Worm (Caenorhabditis elegans) whole organism, young adult: ENCODE results near the gene mtx-2.

Source experiments
- B0035.1 ChIP-seq: sonication (generic microtip); optimal IDR thresholded peaks from 2 replicates; lab custom pipeline; 2016; ENCODE audit warnings: missing genetic modification characterization, mild to moderate bottlenecking, missing compliant biosample characterization, missing genotype, missing genetic modification reagents
- B0261.1 ChIP-seq: sonication (generic microtip); optimal IDR thresholded peaks from 2 replicates; lab custom pipeline; 2016; ENCODE audit warnings: mild to moderate bottlenecking, missing genetic modification characterization, moderate library complexity, missing compliant biosample characterization
- B0336.3 ChIP-seq: fragments of 200-800 bp; sonication (Bioruptor generic); IDR thresholded peaks from 2 replicates; pipeline ENCODE4 v1.3.6; 2022; ENCODE audit warnings: missing genetic modification characterization, missing compliant biosample characterization
- C17E4.6 ChIP-seq: fragments of 200-800 bp; sonication (Bioruptor generic); IDR thresholded peaks from 2 replicates; pipeline ENCODE4 v1.3.6; 2022; ENCODE audit warnings: missing genetic modification reagents, missing genetic modification characterization, missing compliant biosample characterization
- F10E7.11 ChIP-seq: sonication (generic microtip); optimal IDR thresholded peaks from 2 replicates; lab custom pipeline; 2017; ENCODE audit warnings: mild to moderate bottlenecking, missing genetic modification characterization, moderate library complexity, missing compliant biosample characterization
- F22D6.2 ChIP-seq: sonication (generic microtip); optimal IDR thresholded peaks from 2 replicates; lab custom pipeline; 2016; ENCODE audit warnings: mild to moderate bottlenecking, missing genetic modification characterization, missing compliant biosample characterization
- F23B12.7 ChIP-seq: sonication (generic microtip); optimal IDR thresholded peaks from 2 replicates; lab custom pipeline; 2017; ENCODE audit warnings: missing genetic modification characterization, mild to moderate bottlenecking, missing compliant biosample characterization, antibody characterized with exemption, moderate library complexity; ENCODE audit not compliant: insufficient read depth
- F37B4.10 ChIP-seq: fragments of 200-800 bp; sonication (Bioruptor generic); IDR thresholded peaks from 2 replicates; pipeline ENCODE4 v1.3.6; 2022; ENCODE audit warnings: missing genetic modification characterization, missing compliant biosample characterization
- F52B5.7 ChIP-seq: sonication (generic microtip); optimal IDR thresholded peaks from 2 replicates; lab custom pipeline; 2016; ENCODE audit warnings: mild to moderate bottlenecking, missing genetic modification characterization, missing compliant biosample characterization
- F57C9.4 ChIP-seq: sonication (generic microtip); optimal IDR thresholded peaks from 2 replicates; lab custom pipeline; 2017; ENCODE audit warnings: mild to moderate bottlenecking, missing genetic modification characterization, missing compliant biosample characterization
- T26A5.8 ChIP-seq: sonication (generic microtip); optimal IDR thresholded peaks from 2 replicates; lab custom pipeline; 2016; ENCODE audit warnings: missing genetic modification characterization, missing compliant biosample characterization
- Y56A3A.18 ChIP-seq: fragments of 200-800 bp; sonication (Bioruptor generic); IDR thresholded peaks from 2 replicates; pipeline ENCODE4 v1.3.6; 2022; ENCODE audit warnings: missing genetic modification reagents, missing genetic modification characterization, missing compliant biosample characterization
- Y79H2A.3 ChIP-seq: fragments of 200-800 bp; sonication (Bioruptor generic); conservative IDR thresholded peaks from 2 replicates; pipeline ENCODE4 v1.3.6; 2022; ENCODE audit warnings: missing genetic modification reagents, missing genetic modification characterization, missing compliant biosample characterization
- Y95B8A.8 ChIP-seq: fragments of 200-800 bp; sonication (Bioruptor generic); IDR thresholded peaks from 2 replicates; pipeline ENCODE4 v1.3.6; 2022; ENCODE audit warnings: missing genetic modification reagents, missing genetic modification characterization, missing compliant biosample characterization
- akir-1 ChIP-seq: fragments of 200-800 bp; sonication (Bioruptor generic); optimal IDR thresholded peaks from 2 replicates; lab custom pipeline; 2018; ENCODE audit warnings: mild to moderate bottlenecking, missing genetic modification characterization, moderate library complexity, missing compliant biosample characterization
- attf-5 ChIP-seq: fragments of 200-800 bp; sonication (Bioruptor generic); optimal IDR thresholded peaks from 2 replicates; lab custom pipeline; 2018; ENCODE audit warnings: mild to moderate bottlenecking, missing genetic modification characterization, missing compliant biosample characterization
- attf-6 ChIP-seq: fragments of 200-800 bp; sonication (Bioruptor generic); IDR thresholded peaks from 2 replicates; pipeline ENCODE4 v1.3.6; 2022; ENCODE audit warnings: missing genetic modification reagents, missing genetic modification characterization, missing compliant biosample characterization
- cebp-2 ChIP-seq: fragments of 200-800 bp; sonication (Bioruptor generic); IDR thresholded peaks from 2 replicates; pipeline ENCODE4 v1.3.6; 2022; ENCODE audit warnings: missing genetic modification characterization, missing compliant biosample characterization
- ceh-100 ChIP-seq: fragments of 200-800 bp; sonication (Bioruptor generic); IDR thresholded peaks from 2 replicates; pipeline ENCODE4 v1.3.6; 2022; ENCODE audit warnings: missing genetic modification reagents, missing genetic modification characterization, missing compliant biosample characterization
- ceh-79 ChIP-seq: sonication (generic microtip); optimal IDR thresholded peaks from 2 replicates; lab custom pipeline; 2017; ENCODE audit warnings: mild to moderate bottlenecking, missing genetic modification characterization, missing compliant biosample characterization
- chd-7 ChIP-seq: sonication (generic microtip); optimal IDR thresholded peaks from 2 replicates; lab custom pipeline; 2016; ENCODE audit warnings: mild to moderate bottlenecking, missing genetic modification characterization, moderate library complexity, missing compliant biosample characterization
- die-1 ChIP-seq: sonication (generic microtip); optimal IDR thresholded peaks from 2 replicates; lab custom pipeline; 2016; ENCODE audit warnings: missing genotype, mild to moderate bottlenecking, missing genetic modification characterization, missing compliant biosample characterization
- dox-1 ChIP-seq: fragments of 200-800 bp; sonication (Bioruptor generic); IDR thresholded peaks from 2 replicates; pipeline ENCODE4 v1.3.6; 2022; ENCODE audit warnings: missing genetic modification reagents, missing genetic modification characterization, missing compliant biosample characterization
- dpl-1 ChIP-seq: fragments of 150-350 bp; optimal IDR thresholded peaks from 2 replicates; lab custom pipeline; 2014; ENCODE audit warnings: missing biosample characterization, missing genetic modification reagents, missing genetic modification characterization
- efl-1 ChIP-seq: fragments of 150-350 bp; optimal IDR thresholded peaks from 2 replicates; lab custom pipeline; 2014; ENCODE audit warnings: missing biosample characterization, missing genetic modification reagents, missing genetic modification characterization
- egl-44 ChIP-seq: fragments of 200-800 bp; sonication (Bioruptor generic); IDR thresholded peaks from 2 replicates; pipeline ENCODE4 v1.3.6; 2022; ENCODE audit warnings: missing genetic modification reagents, missing genetic modification characterization, missing compliant biosample characterization
- ekl-4 ChIP-seq: fragments of 200-800 bp; sonication (Bioruptor generic); IDR thresholded peaks from 2 replicates; pipeline ENCODE4 v1.3.6; 2022; ENCODE audit warnings: missing genetic modification reagents, missing genetic modification characterization, missing compliant biosample characterization
- ets-4 ChIP-seq: fragments of 200-800 bp; sonication (Bioruptor generic); optimal IDR thresholded peaks from 2 replicates; lab custom pipeline; 2018; ENCODE audit warnings: mild to moderate bottlenecking, missing genetic modification characterization, missing compliant biosample characterization
- him-1 ChIP-seq: sonication (generic microtip); optimal IDR thresholded peaks from 2 replicates; lab custom pipeline; 2016; ENCODE audit warnings: missing genotype, missing genetic modification reagents, missing genetic modification characterization, missing compliant biosample characterization
- hmg-1.2 ChIP-seq: fragments of 200-800 bp; sonication (Bioruptor generic); IDR thresholded peaks from 2 replicates; pipeline ENCODE4 v1.3.6; 2022; ENCODE audit warnings: missing genetic modification reagents, missing genetic modification characterization, missing compliant biosample characterization
- let-607 ChIP-seq, 2 experiments: fragments of 200-800 bp in 1 of 2; sonication (Bioruptor generic) in 1 of 2; sonication (generic microtip) in 1 of 2; optimal IDR thresholded peaks; 2 replicates each; lab custom pipeline; 2016 to 2018; ENCODE audit warnings: mild to moderate bottlenecking in 2 of 2, missing compliant biosample characterization in 2 of 2, missing genetic modification characterization in 2 of 2, moderate library complexity in 2 of 2, missing genotype in 1 of 2
- lsl-1 ChIP-seq: fragments of 200-800 bp; sonication (Bioruptor generic); optimal IDR thresholded peaks from 2 replicates; lab custom pipeline; 2018; ENCODE audit warnings: mild to moderate bottlenecking, missing genetic modification characterization, moderate library complexity, missing compliant biosample characterization
- madf-6 ChIP-seq: fragments of 200-800 bp; sonication (Bioruptor generic); IDR thresholded peaks from 2 replicates; pipeline ENCODE4 v1.3.6; 2022; ENCODE audit warnings: missing genetic modification reagents, missing genetic modification characterization, missing compliant biosample characterization
- madf-8 ChIP-seq: fragments of 200-800 bp; sonication (Bioruptor generic); conservative IDR thresholded peaks from 2 replicates; pipeline ENCODE4 v1.3.6; 2022; ENCODE audit warnings: missing genetic modification reagents, missing genetic modification characterization, missing compliant biosample characterization
- mes-4 ChIP-seq: sonication (generic microtip); optimal IDR thresholded peaks from 2 replicates; lab custom pipeline; 2016; ENCODE audit warnings: missing genotype, missing genetic modification characterization, missing compliant biosample characterization
- nfya-2 ChIP-seq: fragments of 200-800 bp; sonication (Bioruptor generic); IDR thresholded peaks from 2 replicates; pipeline ENCODE4 v1.3.6; 2022; ENCODE audit warnings: missing genetic modification reagents, missing genetic modification characterization, missing compliant biosample characterization
- nhr-80 ChIP-seq: sonication (generic microtip); optimal IDR thresholded peaks from 2 replicates; lab custom pipeline; 2016; ENCODE audit warnings: missing genetic modification characterization, missing compliant biosample characterization
- pbrm-1 ChIP-seq: fragments of 200-800 bp; sonication (Bioruptor generic); IDR thresholded peaks from 2 replicates; pipeline ENCODE4 v1.3.6; 2022; ENCODE audit warnings: missing genetic modification reagents, missing genetic modification characterization, missing compliant biosample characterization
- pha-4 ChIP-seq: fragments of 150-350 bp; sonication (generic microtip); optimal IDR thresholded peaks from 2 replicates; lab custom pipeline; 2014; ENCODE audit warnings: missing biosample characterization, missing genetic modification reagents, missing genetic modification characterization
- rec-8 ChIP-seq, 2 experiments: sonication (generic microtip); optimal IDR thresholded peaks; 2 replicates each; lab custom pipeline; 2016; ENCODE audit warnings: mild to moderate bottlenecking in 2 of 2, missing genetic modification characterization in 2 of 2, missing genetic modification reagents in 2 of 2, missing genotype in 2 of 2, missing biosample characterization in 1 of 2, missing compliant biosample characterization in 1 of 2, moderate library complexity in 1 of 2
- repo-1 ChIP-seq: sonication (generic microtip); optimal IDR thresholded peaks from 2 replicates; lab custom pipeline; 2017; ENCODE audit warnings: mild to moderate bottlenecking, missing genetic modification characterization, missing compliant biosample characterization
- sdz-38 ChIP-seq: sonication (generic microtip); optimal IDR thresholded peaks from 2 replicates; lab custom pipeline; 2016; ENCODE audit warnings: missing genotype, missing genetic modification characterization, missing compliant biosample characterization
- snpc-1.3 ChIP-seq: sonication (generic microtip); optimal IDR thresholded peaks from 2 replicates; lab custom pipeline; 2017; ENCODE audit warnings: missing genetic modification characterization, mild to moderate bottlenecking, missing compliant biosample characterization, antibody characterized with exemption, moderate library complexity, missing genotype, missing genetic modification reagents; ENCODE audit not compliant: insufficient read depth
- snpc-3.4 ChIP-seq: sonication (generic microtip); optimal IDR thresholded peaks from 2 replicates; lab custom pipeline; 2017; ENCODE audit warnings: missing genetic modification characterization, mild to moderate bottlenecking, missing compliant biosample characterization, antibody characterized with exemption, moderate library complexity, missing genotype, missing genetic modification reagents
- snpc-4 ChIP-seq, 5 experiments: fragments of 150-350 bp in 1 of 5; sonication (generic microtip) in 4 of 5; optimal IDR thresholded peaks; 2 replicates each; lab custom pipeline; 2014 to 2018; ENCODE audit warnings: missing genetic modification characterization in 5 of 5, missing biosample characterization in 3 of 5, antibody characterized with exemption in 2 of 5, mild to moderate bottlenecking in 2 of 5, missing compliant biosample characterization in 2 of 5, missing genotype in 2 of 5, moderate library complexity in 2 of 5, missing genetic modification reagents in 1 of 5
- sptf-2 ChIP-seq: fragments of 200-800 bp; sonication (Bioruptor generic); optimal IDR thresholded peaks from 2 replicates; lab custom pipeline; 2018; ENCODE audit warnings: mild to moderate bottlenecking, missing genetic modification characterization, missing compliant biosample characterization
- tlf-1 ChIP-seq: fragments of 200-800 bp; sonication (Bioruptor generic); optimal IDR thresholded peaks from 2 replicates; lab custom pipeline; 2018; ENCODE audit warnings: mild to moderate bottlenecking, missing genetic modification characterization, missing compliant biosample characterization
- ztf-22 ChIP-seq: fragments of 200-800 bp; sonication (Bioruptor generic); optimal IDR thresholded peaks from 2 replicates; lab custom pipeline; 2018; ENCODE audit warnings: mild to moderate bottlenecking, missing genetic modification characterization, moderate library complexity, missing compliant biosample characterization

The mtx-2 gene

DNA sequence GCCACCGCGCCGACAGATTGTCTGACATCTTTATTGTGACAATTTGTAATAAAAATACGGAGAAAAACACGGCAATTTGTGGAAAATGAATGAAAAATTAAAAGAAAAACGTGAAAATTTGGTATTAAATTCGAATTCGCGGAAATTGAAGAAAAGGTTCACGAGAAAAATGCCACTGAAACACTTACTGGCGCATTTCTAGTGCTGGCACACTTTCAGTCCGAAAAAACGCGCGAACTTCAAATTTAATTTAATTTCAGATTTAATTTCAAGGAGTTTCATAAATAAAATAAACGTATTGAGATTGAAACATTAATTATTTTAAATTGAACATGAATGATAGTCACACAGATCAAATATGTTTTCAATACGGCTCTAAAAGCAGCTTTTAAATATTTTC is 31.9 kb upstream of the mtx-2 start, which contains the start of gene cyk-7 (continued):
- TF ChIP-seq ceh-79 (tag; lab: Kevin White, UChicago) (no peak), F10E7.11 (tag; lab: Kevin White, UChicago) (no peak), tlf-1 (GFP tag; lab: Kevin White, UChicago) (peak; percentile 26), F52B5.7 (tag; lab: Kevin White, UChicago) (no peak), F57C9.4 (tag; lab: Kevin White, UChicago) (no peak), pha-4 (tag; lab: Kevin White, UChicago) (no peak), egl-44 (no peak), hmg-1.2 (GFP tag; lab: Robert Waterston, UW) (no peak), efl-1 (GFP tag; lab: Kevin White, UChicago) (peak; percentile 77), chd-7 (tag; lab: Kevin White, UChicago) (no peak), akir-1 (GFP tag; lab: Kevin White, UChicago) (no peak), let-607 (tag; optimal IDR thresholded peaks at IDR 0.05; lab: Kevin White, UChicago) (no peak), madf-8 (GFP tag; lab: Robert Waterston, UW) (peak; percentile 56), nhr-80 (tag; lab: Kevin White, UChicago) (no peak), F37B4.10 (GFP tag; lab: Robert Waterston, UW) (no peak), pbrm-1 (GFP tag; lab: Robert Waterston, UW) (peak; percentile 25; the same call in 1 of the 2 replicates), nfya-2 (GFP tag; lab: Robert Waterston, UW) (no peak), mes-4 (tag; lab: Kevin White, UChicago) (no peak), rec-8 (tag; optimal IDR thresholded peaks at IDR 0.05; lab: Kevin White, UChicago) (no peak), repo-1 (tag; lab: Kevin White, UChicago) (no peak), Y95B8A.8 (GFP tag; lab: Robert Waterston, UW) (no peak), ceh-100 (GFP tag; lab: Robert Waterston, UW) (0 out of 2 replicates have a peak, but pooled peaks have one; percentile 13), B0336.3 (GFP tag; lab: Robert Waterston, UW) (no peak), dpl-1 (peak; percentile 77), snpc-3.4 (tag; lab: Kevin White, UChicago) (peak; percentile 55), him-1 (tag; lab: Kevin White, UChicago) (peak; percentile 64), Y56A3A.18 (no peak), F22D6.2 (tag; lab: Kevin White, UChicago) (no peak), snpc-4 (GFP tag; optimal IDR thresholded peaks at IDR 0.05; lab: Kevin White, UChicago) (no peak), snpc-4 (tag; optimal IDR thresholded peaks at IDR 0.05; lab: Kevin White, UChicago) (peak in 1 of 4 experiments; percentile 28), attf-5 (no peak), B0261.1 (no peak), ekl-4 (GFP tag; lab: Robert Waterston, UW) (no peak), die-1 (tag; lab: Kevin White, UChicago) (no peak), B0035.1 (tag; lab: Kevin White, UChicago) (no peak), madf-6 (GFP tag; lab: Robert Waterston, UW) (no peak; the same call in none of the 2 replicates), lsl-1 (GFP tag; lab: Kevin White, UChicago) (peak; percentile 74), Y79H2A.3 (no peak), T26A5.8 (tag; lab: Kevin White, UChicago) (no peak), sdz-38 (no peak), F23B12.7 (tag; lab: Kevin White, UChicago) (peak; percentile 51), ets-4 (GFP tag; lab: Kevin White, UChicago) (no peak), sptf-2 (GFP tag; lab: Kevin White, UChicago) (no peak), attf-6 (GFP tag; lab: Robert Waterston, UW) (no peak), C17E4.6 (no peak; the same call in 1 of the 2 replicates), snpc-1.3 (tag; lab: Kevin White, UChicago) (peak; percentile 85), ztf-22 (no peak), dox-1 (no peak; the same call in 1 of the 2 replicates), cebp-2 (no peak)
